Worm (Caenorhabditis elegans): ENCODE results near the gene ceh-99.

- TF ChIP-seq fkh-10 (GFP tag; optimal IDR thresholded peaks at IDR 0.05) (no peak), ceh-48 (tag; optimal IDR thresholded peaks at IDR 0.05) (no peak), ceh-31 (tag; optimal IDR thresholded peaks at IDR 0.05) (no peak), elt-2 (tag; optimal IDR thresholded peaks at IDR 0.05) (no peak), unc-55 (GFP tag; optimal IDR thresholded peaks at IDR 0.05) (no peak), pqm-1 (tag; optimal IDR thresholded peaks at IDR 0.05) (no peak), ets-4 (tag; optimal IDR thresholded peaks at IDR 0.05) (no peak), rnt-1 (tag; optimal IDR thresholded peaks at IDR 0.05) (no peak)
Observed at ce11 chrII:12544533-12544932, 24.8 kb downstream of the ceh-99 start, which contains the start of gene F49C5.9.
